Fruit fly (Drosophila melanogaster): ENCODE data around the gene Cpr65Ay.

Gene Cpr65Ay

DNA sequence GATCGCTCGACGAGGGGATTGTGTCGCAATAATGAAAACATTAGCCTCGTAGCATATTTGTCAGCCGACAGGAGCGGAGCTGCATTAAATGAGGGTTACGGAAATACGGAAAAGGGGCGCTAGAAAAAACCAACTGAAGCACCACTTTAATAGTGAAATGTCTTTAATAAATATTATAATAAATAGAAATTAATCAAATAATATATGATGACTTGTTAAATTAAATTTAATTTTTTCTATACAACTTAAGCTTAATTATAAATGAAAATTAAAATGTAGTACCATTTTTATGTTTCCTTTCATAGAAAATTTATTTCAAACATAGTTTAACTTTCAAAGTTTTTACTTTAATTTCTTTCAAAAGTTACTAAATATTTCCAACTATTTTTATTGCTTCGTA lies 3.6 kb upstream of the Cpr65Ay start (continued):
- TF ChIP-seq fd102C (GFP tag; optimal IDR thresholded peaks at IDR 0.05): no peak
- TF ChIP-seq gsb-n (tag; optimal IDR thresholded peaks at IDR 0.05): peak; percentile 58
- peak in 1 of 3 experiments; percentile 71 for TF ChIP-seq lola (GFP tag; optimal IDR thresholded peaks at IDR 0.05)
- no peak for TF ChIP-seq Gug (GFP tag; IDR thresholded peaks at IDR 0.05)
- TF ChIP-seq gfzf (GFP tag; optimal IDR thresholded peaks at IDR 0.05): no peak
- no peak for TF ChIP-seq lbe (GFP tag; optimal IDR thresholded peaks at IDR 0.05)
- TF ChIP-seq CG10979 (tag; optimal IDR thresholded peaks at IDR 0.05): peak; percentile 37
- no peak for TF ChIP-seq CG8281 (tag; optimal IDR thresholded peaks at IDR 0.05)
- TF ChIP-seq CG5953 (GFP tag; IDR thresholded peaks at IDR 0.05): no peak
- peak; percentile 46 for TF ChIP-seq nmo (GFP tag; optimal IDR thresholded peaks at IDR 0.05)
- no peak for TF ChIP-seq amos (GFP tag; IDR thresholded peaks at IDR 0.05; ENCODE audit: partially characterized antibody)
- TF ChIP-seq Mrtf (GFP tag; IDR thresholded peaks at IDR 0.05): 0 out of 3 replicates have a peak, but pooled peaks have one; percentile 36
- TF ChIP-seq CG2875 (GFP tag; optimal IDR thresholded peaks at IDR 0.05): no peak

DNA sequence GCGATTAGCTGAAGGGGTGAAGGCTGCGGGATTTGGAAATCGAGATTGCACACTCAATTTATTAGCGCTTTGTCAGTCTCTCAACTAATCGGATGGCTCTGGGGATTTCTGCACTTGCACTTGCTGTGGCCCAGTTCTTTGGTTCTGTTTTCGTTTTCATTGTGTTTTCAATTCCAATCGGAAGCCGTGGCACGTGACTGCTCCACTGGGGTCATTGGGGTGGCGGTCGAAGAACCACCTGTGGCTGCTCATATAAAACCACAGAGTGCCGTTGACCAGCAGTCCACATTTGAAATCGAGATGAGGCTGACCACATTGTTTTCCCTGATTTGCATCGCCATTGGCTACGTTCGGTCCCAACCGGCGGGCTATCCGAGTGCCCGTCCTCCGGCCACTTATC lies 2.1 kb upstream of the Cpr65Ay start, which contains the start of gene Cpr65Az:
Gene Cpr65Az, plus strand, starts transcription at position 301 of the 400 bp plus-strand sequence.
- TF ChIP-seq D19B (GFP tag; optimal IDR thresholded peaks at IDR 0.05) (no peak), sens (GFP tag) (peak; percentile 14), CG17829 (tag; optimal IDR thresholded peaks at IDR 0.05) (no peak), CG8944 (GFP tag; optimal IDR thresholded peaks at IDR 0.05) (no peak)

DNA sequence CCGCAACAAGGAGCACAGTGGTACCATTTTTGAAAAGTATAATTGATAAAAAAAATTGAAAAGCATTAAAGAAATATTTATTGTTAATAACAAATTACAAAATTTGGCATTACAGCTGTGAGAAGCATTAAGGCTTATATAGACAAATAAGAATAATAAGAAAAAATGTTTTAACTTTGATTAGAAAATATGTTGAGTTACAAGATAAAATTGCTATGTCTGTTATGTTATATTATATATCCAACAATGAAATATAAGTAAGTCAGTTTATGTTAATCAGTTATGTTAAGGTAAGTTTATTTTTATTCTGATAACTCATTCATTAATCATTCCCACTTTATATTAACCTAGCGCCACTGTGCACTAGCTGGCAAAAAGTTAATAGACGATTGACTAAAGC lies 1.4 kb upstream of the Cpr65Ay start:
- TF ChIP-seq chn (GFP tag; optimal IDR thresholded peaks at IDR 0.05) (no peak), CG14441 (GFP tag; IDR thresholded peaks at IDR 0.05) (no peak), D (optimal IDR thresholded peaks at IDR 0.05) (no peak), D (GFP tag; optimal IDR thresholded peaks at IDR 0.05) (peak; percentile 0), CG1603 (tag; optimal IDR thresholded peaks at IDR 0.05) (no peak), Blimp-1 (GFP tag; optimal IDR thresholded peaks at IDR 0.05) (peak; percentile 40), BtbVII (GFP tag; optimal IDR thresholded peaks at IDR 0.05) (no peak), lola (GFP tag; optimal IDR thresholded peaks at IDR 0.05) (peak in 1 of 3 experiments; percentile 62), Optix (GFP tag; IDR thresholded peaks at IDR 0.05) (no peak), CG17361 (GFP tag; IDR thresholded peaks at IDR 0.05) (peak; percentile 72; the same call in 2 of the 3 replicates), CG17359 (tag; optimal IDR thresholded peaks at IDR 0.05) (peak; percentile 2), CG2712 (tag; optimal IDR thresholded peaks at IDR 0.05) (peak; percentile 65), sens (GFP tag) (peak; percentile 55), Xrp1 (GFP tag; IDR thresholded peaks at IDR 0.05) (peak; percentile 26; the same call in 1 of the 2 replicates), CG30403 (GFP tag; optimal IDR thresholded peaks at IDR 0.05) (peak; percentile 1), gem (tag; optimal IDR thresholded peaks at IDR 0.05) (peak; percentile 60), Drgx (GFP tag; IDR thresholded peaks at IDR 0.05) (no peak), D19A (tag; optimal IDR thresholded peaks at IDR 0.05) (peak; percentile 35), Deaf1 (tag; optimal IDR thresholded peaks at IDR 0.05) (peak; percentile 1), fd96Cb (tag; optimal IDR thresholded peaks at IDR 0.05) (peak; percentile 1), nerfin-1 (tag; optimal IDR thresholded peaks at IDR 0.05) (no peak), CG8388 (GFP tag; optimal IDR thresholded peaks at IDR 0.05) (peak; percentile 9), CG9727 (GFP tag; optimal IDR thresholded peaks at IDR 0.05) (peak; percentile 23), phol (tag; optimal IDR thresholded peaks at IDR 0.05) (peak; percentile 39), zen (tag; optimal IDR thresholded peaks at IDR 0.05) (no peak), CG4730 (GFP tag; IDR thresholded peaks at IDR 0.05) (no peak), NfI (GFP tag; optimal IDR thresholded peaks at IDR 0.05) (no peak), CG15479 (GFP tag; optimal IDR thresholded peaks at IDR 0.05) (no peak), CG6689 (GFP tag; IDR thresholded peaks at IDR 0.05) (0 out of 2 replicates have a peak, but pooled peaks have one; percentile 5), grau (tag; optimal IDR thresholded peaks at IDR 0.05) (peak; percentile 23), GATAe (GFP tag; conservative IDR thresholded peaks at IDR 0.05) (no peak), CG6175 (GFP tag; IDR thresholded peaks at IDR 0.05) (no peak)
